Worm (Caenorhabditis elegans): Measurements from ENCODE around the gene F10C2.7.
A peak's percentile ranks its signal among the peaks of the same experiment; 100 is the strongest.

The F10C2.7 gene

DNA sequence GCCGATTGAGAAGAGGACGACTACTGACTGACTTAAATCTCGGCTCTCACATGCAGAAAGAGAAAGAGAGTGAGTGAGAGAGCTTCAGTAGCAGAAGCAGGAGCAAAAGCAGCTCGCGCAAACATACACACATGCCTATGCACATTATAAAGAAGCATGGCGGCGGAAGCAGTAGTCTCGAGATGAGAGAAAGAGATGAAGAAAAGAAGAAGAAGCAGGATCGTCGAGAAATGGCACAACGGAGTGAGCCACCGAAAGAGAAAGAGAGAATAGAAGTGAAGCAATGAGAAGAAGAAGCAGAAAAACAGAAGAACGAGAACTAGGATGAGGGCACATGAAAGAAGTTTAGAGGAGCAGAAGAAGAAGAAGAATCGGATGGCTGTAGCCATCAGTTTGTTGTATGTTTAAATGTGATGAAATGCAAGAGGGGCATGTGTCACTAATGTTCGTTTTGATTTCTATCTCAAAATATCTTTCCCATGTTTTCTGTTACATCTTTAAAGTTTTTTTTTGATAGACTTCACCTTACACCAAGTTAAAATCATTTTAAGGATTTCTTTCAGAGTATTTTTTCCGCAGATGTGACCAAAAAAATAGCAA, 26.7 kb upstream of the F10C2.7 start:
- TF ChIP-seq crh-2 (tag; optimal IDR thresholded peaks at IDR 0.05) (peak; percentile 41), lin-39 (tag; optimal IDR thresholded peaks at IDR 0.05) (no peak), dmd-4 (tag; optimal IDR thresholded peaks at IDR 0.05) (no peak), lin-13 (GFP tag; optimal IDR thresholded peaks at IDR 0.05) (no peak), zag-1 (tag; optimal IDR thresholded peaks at IDR 0.05) (peak; percentile 82), ztf-11 (tag; optimal IDR thresholded peaks at IDR 0.05) (no peak), nhr-129 (tag; optimal IDR thresholded peaks at IDR 0.05) (peak; percentile 75), nhr-23 (tag; optimal IDR thresholded peaks at IDR 0.05) (no peak), lsy-2 (tag; optimal IDR thresholded peaks at IDR 0.05) (peak in 1 of 2 experiments; percentile 56), mdl-1 (tag; optimal IDR thresholded peaks at IDR 0.05) (peak; percentile 61 to 77), mbf-1 (tag; optimal IDR thresholded peaks at IDR 0.05) (no peak), nhr-25 (tag; optimal IDR thresholded peaks at IDR 0.05) (no peak), nhr-21 (tag; optimal IDR thresholded peaks at IDR 0.05) (no peak), C34F6.9 (tag; optimal IDR thresholded peaks at IDR 0.05) (peak; percentile 76), lin-11 (tag; optimal IDR thresholded peaks at IDR 0.05) (peak; percentile 56), nhr-12 (tag; optimal IDR thresholded peaks at IDR 0.05) (no peak), fos-1 (tag; optimal IDR thresholded peaks at IDR 0.05) (no peak), ztf-1 (GFP tag; conservative IDR thresholded peaks at IDR 0.05) (no peak), ceh-16 (tag; optimal IDR thresholded peaks at IDR 0.05) (no peak), unc-55 (GFP tag; optimal IDR thresholded peaks at IDR 0.05) (peak; percentile 56), sma-9 (GFP tag; optimal IDR thresholded peaks at IDR 0.05) (peak; percentile 29), sma-9 (tag; optimal IDR thresholded peaks at IDR 0.05) (no peak), ama-1 (optimal IDR thresholded peaks at IDR 0.05) (no peak), elt-3 (tag; optimal IDR thresholded peaks at IDR 0.05) (no peak), skn-1 (tag; optimal IDR thresholded peaks at IDR 0.05) (no peak), unc-39 (tag; optimal IDR thresholded peaks at IDR 0.05) (no peak), sem-4 (tag; optimal IDR thresholded peaks at IDR 0.05) (no peak), aly-2 (tag; optimal IDR thresholded peaks at IDR 0.05) (no peak), gmeb-1 (tag; optimal IDR thresholded peaks at IDR 0.05) (no peak), Y55F3AM.14 (GFP tag; optimal IDR thresholded peaks at IDR 0.05) (no peak), peb-1 (tag; optimal IDR thresholded peaks at IDR 0.05) (no peak), nhr-10 (tag; optimal IDR thresholded peaks at IDR 0.05) (no peak), R02D3.7 (tag; optimal IDR thresholded peaks at IDR 0.05) (no peak), ZK546.5 (tag; optimal IDR thresholded peaks at IDR 0.05) (no peak), snpc-4 (tag; optimal IDR thresholded peaks at IDR 0.05) (peak; percentile 15), mab-5 (tag; optimal IDR thresholded peaks at IDR 0.05) (peak; percentile 7), elt-1 (tag; optimal IDR thresholded peaks at IDR 0.05) (no peak), blmp-1 (tag; optimal IDR thresholded peaks at IDR 0.05; ENCODE audit: insufficient read depth) (no peak), alr-1 (tag; optimal IDR thresholded peaks at IDR 0.05) (no peak), F13H6.1 (tag; optimal IDR thresholded peaks at IDR 0.05) (peak; percentile 48)

DNA sequence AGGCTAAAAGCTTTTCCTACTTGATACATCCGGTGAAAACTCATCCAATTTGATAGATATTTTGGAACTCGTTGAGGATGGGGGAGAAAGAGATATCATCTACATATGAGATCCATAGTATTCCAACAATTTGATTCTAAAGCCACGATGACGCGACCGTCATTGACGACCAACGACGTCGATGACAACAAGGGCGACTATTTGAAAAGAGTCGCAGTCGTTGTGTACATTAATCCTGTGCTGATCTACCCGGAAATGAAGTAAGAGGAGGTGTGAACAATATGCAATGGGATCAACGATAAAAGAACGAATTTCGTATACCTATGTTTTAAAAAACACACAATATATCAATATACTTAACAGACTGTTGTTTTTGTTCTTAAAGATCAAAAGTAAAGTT, 25.5 kb upstream of the F10C2.7 start:
- TF ChIP-seq ceh-16 (tag; optimal IDR thresholded peaks at IDR 0.05) (no peak), skn-1 (tag; optimal IDR thresholded peaks at IDR 0.05) (no peak), nhr-77 (tag; optimal IDR thresholded peaks at IDR 0.05) (no peak), mbf-1 (tag; optimal IDR thresholded peaks at IDR 0.05) (no peak), blmp-1 (tag; optimal IDR thresholded peaks at IDR 0.05; ENCODE audit: insufficient read depth) (no peak), nhr-10 (tag; optimal IDR thresholded peaks at IDR 0.05) (no peak)

DNA sequence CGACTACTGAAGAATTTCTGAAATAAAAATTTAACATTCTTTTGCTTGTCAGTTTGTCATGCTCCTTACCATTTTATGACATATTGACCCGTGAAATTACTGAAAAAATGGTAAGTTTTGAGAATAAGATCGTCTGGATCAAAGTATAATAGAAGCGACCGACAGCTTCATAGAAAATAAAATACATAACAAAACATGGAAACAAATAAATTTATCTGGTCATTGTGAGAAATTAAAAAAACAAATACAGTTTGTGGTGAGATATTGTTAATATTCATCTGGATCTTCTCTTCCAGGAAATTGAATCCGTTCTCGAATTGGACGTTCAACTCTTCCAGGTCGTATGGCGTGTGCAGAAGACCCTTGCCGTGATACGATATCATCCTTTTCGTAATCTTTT, 21.6 kb upstream of the F10C2.7 start, which contains the start of gene pkc-1:
pkc-1 (minus strand) TSS at position 101 of the 400 bp plus-strand sequence.
- TF ChIP-seq sma-9 (GFP tag; optimal IDR thresholded peaks at IDR 0.05) (no peak), sma-9 (tag; optimal IDR thresholded peaks at IDR 0.05) (no peak), nhr-21 (tag; optimal IDR thresholded peaks at IDR 0.05) (no peak), C34F6.9 (tag; optimal IDR thresholded peaks at IDR 0.05) (no peak), skn-1 (tag; optimal IDR thresholded peaks at IDR 0.05) (no peak), mab-5 (tag; optimal IDR thresholded peaks at IDR 0.05) (no peak), dmd-4 (tag; optimal IDR thresholded peaks at IDR 0.05) (no peak), mdl-1 (tag; optimal IDR thresholded peaks at IDR 0.05) (no peak), unc-62 (GFP tag; optimal IDR thresholded peaks at IDR 0.05) (no peak), lin-39 (tag; optimal IDR thresholded peaks at IDR 0.05) (no peak)

All from whole organism, L2 larva.